Worm (Caenorhabditis elegans) whole organism, L1 larva: ENCODE results near the gene ZK228.3.

Source experiments
- C04F5.9 ChIP-seq: sonication (generic microtip); optimal IDR thresholded peaks from 2 replicates; lab custom pipeline; 2016; ENCODE audit warnings: missing genetic modification characterization, missing compliant biosample characterization
- C16A3.4 ChIP-seq: fragments of 150-350 bp; optimal IDR thresholded peaks from 2 replicates; lab custom pipeline; 2014; ENCODE audit warnings: missing biosample characterization, missing genetic modification characterization
- C34B4.2 ChIP-seq: sonication (generic microtip); optimal IDR thresholded peaks from 2 replicates; lab custom pipeline; 2017; ENCODE audit warnings: mild to moderate bottlenecking, missing genetic modification characterization, missing compliant biosample characterization
- F16B12.6 ChIP-seq: fragments of 150-350 bp; optimal IDR thresholded peaks from 2 replicates; lab custom pipeline; 2014; ENCODE audit warnings: missing biosample characterization, missing genetic modification characterization
- Y116A8C.19 ChIP-seq: sonication (generic microtip); optimal IDR thresholded peaks from 2 replicates; lab custom pipeline; 2016; ENCODE audit warnings: missing compliant biosample characterization, missing genetic modification characterization, borderline replicate concordance
- aha-1 ChIP-seq: fragments of 150-350 bp; optimal IDR thresholded peaks from 2 replicates; lab custom pipeline; 2014; ENCODE audit warnings: missing biosample characterization, missing genetic modification characterization
- aly-2 ChIP-seq: fragments of 150-350 bp; optimal IDR thresholded peaks from 2 replicates; lab custom pipeline; 2014; ENCODE audit warnings: missing biosample characterization, missing genetic modification characterization
- ama-1 ChIP-seq: fragments of 150-350 bp; optimal IDR thresholded peaks from 2 replicates; lab custom pipeline; 2014
- blmp-1 ChIP-seq: fragments of 150-350 bp; optimal IDR thresholded peaks from 2 replicates; lab custom pipeline; 2014; ENCODE audit warnings: missing biosample characterization, missing genetic modification characterization
- ceh-82 ChIP-seq, 3 experiments: fragments of 150-350 bp in 1 of 3; sonication (generic microtip) in 2 of 3; optimal IDR thresholded peaks; 2 replicates each; lab custom pipeline; 2014 to 2017; ENCODE audit warnings: missing biosample characterization in 3 of 3, missing genetic modification characterization in 3 of 3
- ceh-90 ChIP-seq: sonication (generic microtip); optimal IDR thresholded peaks from 2 replicates; lab custom pipeline; 2016; ENCODE audit warnings: missing genetic modification characterization, missing compliant biosample characterization
- dpl-1 ChIP-seq, 3 experiments: fragments of 150-350 bp in 2 of 3; sonication (generic microtip) in 1 of 3; optimal IDR thresholded peaks; 2 replicates each; lab custom pipeline; 2014 to 2017; ENCODE audit warnings: missing biosample characterization in 3 of 3, missing genetic modification characterization in 3 of 3, missing genetic modification reagents in 3 of 3
- efl-3 ChIP-seq: fragments of 200-800 bp; sonication (Bioruptor generic); optimal IDR thresholded peaks from 2 replicates; lab custom pipeline; 2018; ENCODE audit warnings: mild to moderate bottlenecking, missing genetic modification characterization, missing compliant biosample characterization
- elt-3 ChIP-seq, 6 experiments: fragments of 150-350 bp in 1 of 6; sonication (generic microtip); optimal IDR thresholded peaks; 2 replicates each; lab custom pipeline; 2017 to 2018; ENCODE audit warnings: missing biosample characterization in 6 of 6, missing genetic modification characterization in 6 of 6, inconsistent platforms in 1 of 6
- fkh-10 ChIP-seq: sonication (generic microtip); optimal IDR thresholded peaks from 2 replicates; lab custom pipeline; 2017; ENCODE audit warnings: missing biosample characterization, missing genetic modification reagents, missing genetic modification characterization
- fos-1 ChIP-seq: fragments of 150-350 bp; optimal IDR thresholded peaks from 2 replicates; lab custom pipeline; 2014; ENCODE audit warnings: missing biosample characterization, missing genetic modification characterization
- lsy-2 ChIP-seq, 2 experiments: fragments of 150-350 bp; optimal IDR thresholded peaks; 2 replicates each; lab custom pipeline; 2014; ENCODE audit warnings: missing biosample characterization in 2 of 2, missing genetic modification characterization in 2 of 2
- mab-9 ChIP-seq: fragments of 200-800 bp; sonication (Bioruptor generic); IDR thresholded peaks from 2 replicates; pipeline ENCODE4 v1.3.6; 2022; ENCODE audit warnings: missing genetic modification reagents, missing genetic modification characterization, missing compliant biosample characterization
- mdl-1 ChIP-seq, 2 experiments: fragments of 150-350 bp; optimal IDR thresholded peaks; 2 replicates each; lab custom pipeline; 2014 to 2017; ENCODE audit warnings: missing biosample characterization in 2 of 2, missing genetic modification characterization in 2 of 2, inconsistent platforms in 1 of 2
- mef-2 ChIP-seq: fragments of 150-350 bp; optimal IDR thresholded peaks from 2 replicates; lab custom pipeline; 2014; ENCODE audit warnings: missing biosample characterization, missing genetic modification characterization
- mep-1 ChIP-seq: fragments of 150-350 bp; optimal IDR thresholded peaks from 2 replicates; lab custom pipeline; 2014; ENCODE audit warnings: missing biosample characterization, missing genetic modification characterization
- nhr-71 ChIP-seq: sonication (generic microtip); optimal IDR thresholded peaks from 2 replicates; lab custom pipeline; 2016; ENCODE audit warnings: mild to moderate bottlenecking, missing genetic modification characterization, moderate library complexity, missing compliant biosample characterization
- nhr-77 ChIP-seq: fragments of 150-350 bp; optimal IDR thresholded peaks from 2 replicates; lab custom pipeline; 2014; ENCODE audit warnings: missing biosample characterization, missing genetic modification characterization
- nhr-85 ChIP-seq: sonication (generic microtip); peaks from one replicate; lab custom pipeline; 2016; ENCODE audit warnings: missing genetic modification characterization, inconsistent platforms, missing compliant biosample characterization
- pqm-1 ChIP-seq: sonication (generic microtip); optimal IDR thresholded peaks from 3 replicates; lab custom pipeline; 2017; ENCODE audit warnings: missing biosample characterization, missing genetic modification characterization
- skn-1 ChIP-seq: fragments of 150-350 bp; optimal IDR thresholded peaks from 2 replicates; lab custom pipeline; 2014; ENCODE audit warnings: missing biosample characterization, missing genetic modification characterization
- snu-23 ChIP-seq: sonication (generic microtip); optimal IDR thresholded peaks from 2 replicates; lab custom pipeline; 2016; ENCODE audit warnings: missing genetic modification characterization, missing compliant biosample characterization
- sptf-1 ChIP-seq: fragments of 150-350 bp; optimal IDR thresholded peaks from 2 replicates; lab custom pipeline; 2014; ENCODE audit warnings: missing biosample characterization, missing genetic modification characterization
- sup-37 ChIP-seq: fragments of 200-800 bp; sonication (Bioruptor generic); optimal IDR thresholded peaks from 2 replicates; lab custom pipeline; 2018; ENCODE audit warnings: mild to moderate bottlenecking, missing genetic modification characterization, missing compliant biosample characterization
- swsn-7 ChIP-seq: sonication (generic microtip); optimal IDR thresholded peaks from 2 replicates; lab custom pipeline; 2016; ENCODE audit warnings: missing genetic modification characterization, missing compliant biosample characterization
- tlp-1 ChIP-seq: fragments of 150-350 bp; optimal IDR thresholded peaks from 2 replicates; lab custom pipeline; 2014; ENCODE audit warnings: missing biosample characterization, missing genetic modification characterization
- unc-130 ChIP-seq: fragments of 150-350 bp; optimal IDR thresholded peaks from 2 replicates; lab custom pipeline; 2017; ENCODE audit warnings: missing biosample characterization, missing genetic modification characterization, inconsistent platforms
- unc-98 ChIP-seq: fragments of 200-800 bp; sonication (Bioruptor generic); IDR thresholded peaks from 2 replicates; pipeline ENCODE4 v1.3.6; 2022; ENCODE audit warnings: missing genetic modification characterization, missing compliant biosample characterization
- zag-1 ChIP-seq: fragments of 150-350 bp; optimal IDR thresholded peaks from 2 replicates; lab custom pipeline; 2014; ENCODE audit warnings: missing biosample characterization, missing genetic modification characterization
- zip-4 ChIP-seq: fragments of 200-800 bp; sonication (Bioruptor generic); optimal IDR thresholded peaks from 2 replicates; lab custom pipeline; 2018; ENCODE audit warnings: mild to moderate bottlenecking, missing genetic modification characterization, moderate library complexity, missing compliant biosample characterization
- ztf-11 ChIP-seq, 2 experiments: sonication (generic microtip); optimal IDR thresholded peaks; 2 replicates each; lab custom pipeline; 2016 to 2017; ENCODE audit warnings: missing genetic modification characterization in 2 of 2, missing biosample characterization in 1 of 2, missing compliant biosample characterization in 1 of 2

Gene ZK228.3

DNA sequence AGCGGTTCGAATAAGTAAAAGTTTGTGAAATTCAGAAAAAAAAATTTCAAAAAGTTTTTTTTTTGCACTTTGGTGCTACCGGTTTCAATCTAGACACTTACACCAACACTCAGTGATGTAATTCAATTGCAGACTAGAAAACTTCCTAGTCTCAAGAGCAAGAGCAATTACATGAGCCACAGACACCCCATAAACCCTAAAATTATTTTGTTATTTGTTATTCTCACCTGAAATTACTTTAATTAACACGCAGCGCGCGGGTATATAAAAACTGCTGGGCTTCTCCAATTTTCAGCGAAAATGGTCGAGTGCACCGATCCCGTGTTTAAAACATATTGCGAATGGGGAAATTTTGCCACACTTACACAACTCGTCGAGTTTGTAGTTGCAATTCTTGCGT is 34.8 kb downstream of the ZK228.3 start, which contains the start of gene srw-83:
srw-83 (plus strand) TSS at position 301 of the 400 bp plus-strand sequence.
- TF ChIP-seq mdl-1 (tag; optimal IDR thresholded peaks at IDR 0.05; lab: Kevin White, UChicago) = no peak
- TF ChIP-seq snu-23 (GFP tag; lab: Kevin White, UChicago) = no peak
- no peak for TF ChIP-seq unc-98 (GFP tag; lab: Robert Waterston, UW)
- no peak for TF ChIP-seq elt-3 (tag; optimal IDR thresholded peaks at IDR 0.05; lab: Kevin White, UChicago)
- no peak for TF ChIP-seq C04F5.9 (tag; lab: Kevin White, UChicago)
- no peak for TF ChIP-seq lsy-2 (tag; optimal IDR thresholded peaks at IDR 0.05; lab: Kevin White, UChicago)
- TF ChIP-seq nhr-71 = no peak
- TF ChIP-seq ceh-90 = no peak
- no peak for TF ChIP-seq mef-2 (tag; lab: Kevin White, UChicago)

DNA sequence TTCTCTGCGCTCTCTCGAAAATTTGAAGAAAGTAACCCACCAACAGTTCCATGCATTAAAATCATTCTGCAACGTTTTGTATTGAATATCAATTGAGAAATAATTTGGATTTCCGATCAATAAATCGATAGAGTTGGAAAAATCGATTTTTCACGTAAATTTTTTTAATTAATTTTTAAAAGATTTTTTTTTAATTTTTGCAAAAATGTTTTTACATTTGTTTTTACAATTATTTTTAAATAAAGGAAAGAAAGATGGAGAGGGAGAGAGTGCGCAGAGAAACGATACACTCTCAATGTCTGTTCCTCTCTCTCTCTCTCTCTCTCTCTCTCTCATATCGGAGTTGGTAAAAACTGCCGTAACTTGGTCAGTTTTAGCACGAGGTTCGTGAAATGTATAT is 35.5 kb downstream of the ZK228.3 start, which contains the start of gene ZK262.19:
ZK262.19 (minus strand) TSS at position 101 of the 400 bp plus-strand sequence.
- TF ChIP-seq skn-1 (tag; lab: Kevin White, UChicago) = no peak
- TF ChIP-seq sptf-1 = no peak
- TF ChIP-seq Y116A8C.19 (tag; lab: Kevin White, UChicago) = no peak
- TF ChIP-seq mab-9 (GFP tag; lab: Robert Waterston, UW) = no peak
- no peak for TF ChIP-seq mdl-1 (tag; optimal IDR thresholded peaks at IDR 0.05; lab: Kevin White, UChicago)
- TF ChIP-seq fos-1 = no peak
- TF ChIP-seq C04F5.9 (tag; lab: Kevin White, UChicago) = no peak
- TF ChIP-seq F16B12.6 (tag; lab: Kevin White, UChicago) = no peak
- TF ChIP-seq tlp-1 (tag; lab: Kevin White, UChicago) = no peak
- TF ChIP-seq dpl-1 (GFP tag; optimal IDR thresholded peaks at IDR 0.05; lab: Kevin White, UChicago) = no peak
- no peak for TF ChIP-seq efl-3 (GFP tag; lab: Kevin White, UChicago)
- TF ChIP-seq zag-1 (tag; lab: Kevin White, UChicago) = no peak
- TF ChIP-seq ama-1 (lab: Kevin White, UChicago) = no peak

DNA sequence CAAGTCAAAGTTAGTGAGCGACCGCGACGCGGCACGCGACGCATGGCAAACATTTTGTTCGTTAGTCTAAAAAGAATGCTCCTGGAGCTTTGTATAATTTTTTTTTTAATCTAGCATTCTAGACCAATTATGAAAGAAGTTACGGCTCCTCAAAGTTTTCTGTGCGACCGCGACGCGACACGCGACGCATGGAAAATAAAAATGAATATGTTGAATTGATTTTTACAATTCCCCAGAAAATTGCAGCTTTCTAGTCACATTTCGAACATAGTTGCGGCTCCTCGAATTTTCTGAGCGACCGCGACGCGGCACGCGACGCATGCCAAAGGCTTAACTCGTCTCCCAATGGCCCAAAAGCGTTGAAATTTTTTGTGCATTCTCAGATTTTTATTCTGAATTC is 36.6 kb downstream of the ZK228.3 start, which contains the start of gene ZK262.4:
ZK262.4 (minus strand) TSS at position 101 of the 400 bp plus-strand sequence.
- TF ChIP-seq aly-2 (tag; lab: Kevin White, UChicago) = no peak
- no peak for TF ChIP-seq unc-130 (tag; lab: Kevin White, UChicago)
- no peak for TF ChIP-seq skn-1 (tag; lab: Kevin White, UChicago)
- TF ChIP-seq ztf-11 (tag; optimal IDR thresholded peaks at IDR 0.05; lab: Kevin White, UChicago) = no peak
- no peak for TF ChIP-seq swsn-7 (tag; lab: Kevin White, UChicago)

DNA sequence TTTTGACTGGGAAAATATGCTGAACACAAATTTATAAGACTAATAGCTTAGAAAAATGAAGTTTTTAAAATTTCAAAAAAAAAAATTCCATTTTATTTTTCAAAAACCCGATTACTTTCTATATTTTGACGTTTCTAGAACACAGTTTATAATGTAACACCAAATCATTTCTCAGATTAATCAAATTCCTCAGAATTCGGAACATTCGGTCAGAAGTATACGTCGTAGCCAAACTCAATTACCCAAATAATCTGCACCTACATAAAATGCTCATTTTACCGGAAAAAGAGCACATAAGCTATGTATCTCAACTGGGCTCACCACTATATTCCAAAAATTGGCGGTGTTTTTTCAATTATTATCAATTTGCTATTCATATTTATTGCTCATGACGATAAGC is 40.3 kb downstream of the ZK228.3 start, which contains the start of gene srj-26:
srj-26 (plus strand) TSS at position 301 of the 400 bp plus-strand sequence.
- TF ChIP-seq mep-1 (tag; lab: Kevin White, UChicago) (no peak), ama-1 (lab: Kevin White, UChicago) (no peak), blmp-1 (no peak), C16A3.4 (tag; lab: Kevin White, UChicago) (no peak), fkh-10 (GFP tag; lab: Kevin White, UChicago) (no peak), sup-37 (no peak), nhr-77 (tag; lab: Kevin White, UChicago) (no peak), snu-23 (GFP tag; lab: Kevin White, UChicago) (no peak), pqm-1 (tag; lab: Kevin White, UChicago) (no peak), efl-3 (GFP tag; lab: Kevin White, UChicago) (no peak), fos-1 (no peak), zip-4 (GFP tag; lab: Kevin White, UChicago) (no peak), ceh-82 (tag; optimal IDR thresholded peaks at IDR 0.05; lab: Kevin White, UChicago) (no peak), nhr-85 (tag; lab: Kevin White, UChicago) (no peak), aha-1 (tag; lab: Kevin White, UChicago) (no peak), nhr-71 (no peak), C34B4.2 (no peak)
